Fruit fly (Drosophila melanogaster): Measurements from ENCODE around the gene Ref2.

- no peak for TF ChIP-seq CG34406 (GFP tag; optimal IDR thresholded peaks at IDR 0.05)
- TF ChIP-seq Gug (GFP tag; IDR thresholded peaks at IDR 0.05) = no peak
- no peak for TF ChIP-seq Ets21C (GFP tag; optimal IDR thresholded peaks at IDR 0.05)
- TF ChIP-seq Lpt (GFP tag; optimal IDR thresholded peaks at IDR 0.05) = no peak
- TF ChIP-seq CG16779 (tag; optimal IDR thresholded peaks at IDR 0.05) = no peak
- TF ChIP-seq Sox102F (GFP tag; optimal IDR thresholded peaks at IDR 0.05) = no peak
- no peak for TF ChIP-seq Hr39 (GFP tag; optimal IDR thresholded peaks at IDR 0.05)
Measured at dm6 chr2L:12574979-12575500, 71.1 kb downstream of the Ref2 start.
